Worm (Caenorhabditis elegans) whole organism, L1 larva: ENCODE results near the gene spig-9.

Experiments
- ceh-82 ChIP-seq, 3 experiments: fragments of 150-350 bp in 1 of 3; sonication (generic microtip) in 2 of 3; optimal IDR thresholded peaks; 2 replicates each; lab custom pipeline; 2014 to 2017; ENCODE audit warnings: missing biosample characterization in 3 of 3, missing genetic modification characterization in 3 of 3
- jun-1 ChIP-seq: fragments of 150-350 bp; optimal IDR thresholded peaks from 2 replicates; lab custom pipeline; 2014; ENCODE audit warnings: missing biosample characterization, missing genetic modification reagents, missing genetic modification characterization
- lin-13 ChIP-seq: fragments of 150-350 bp; optimal IDR thresholded peaks from 2 replicates; lab custom pipeline; 2014; ENCODE audit warnings: missing biosample characterization, missing genetic modification reagents, missing genetic modification characterization
- mdl-1 ChIP-seq, 2 experiments: fragments of 150-350 bp; optimal IDR thresholded peaks; 2 replicates each; lab custom pipeline; 2014 to 2017; ENCODE audit warnings: missing biosample characterization in 2 of 2, missing genetic modification characterization in 2 of 2, inconsistent platforms in 1 of 2
- nhr-237 ChIP-seq: fragments of 150-350 bp; optimal IDR thresholded peaks from 2 replicates; lab custom pipeline; 2014; ENCODE audit warnings: missing biosample characterization, missing genetic modification characterization
- nhr-28 ChIP-seq: fragments of 150-350 bp; optimal IDR thresholded peaks from 2 replicates; lab custom pipeline; 2014; ENCODE audit warnings: missing biosample characterization, missing genetic modification characterization
- nhr-76 ChIP-seq: sonication (generic microtip); optimal IDR thresholded peaks from 2 replicates; lab custom pipeline; 2017; ENCODE audit warnings: missing biosample characterization, missing genetic modification characterization
- unc-130 ChIP-seq: fragments of 150-350 bp; optimal IDR thresholded peaks from 2 replicates; lab custom pipeline; 2017; ENCODE audit warnings: missing biosample characterization, missing genetic modification characterization, inconsistent platforms
- vab-15 ChIP-seq: sonication (generic microtip); optimal IDR thresholded peaks from 2 replicates; lab custom pipeline; 2017; ENCODE audit warnings: missing genotype, mild to moderate bottlenecking, missing genetic modification characterization, missing compliant biosample characterization

ce11 chrV:13562748-13563147 is 48.9 kb downstream of the spig-9 start:
- TF ChIP-seq vab-15 (tag; lab: Kevin White, UChicago) = no peak
- TF ChIP-seq nhr-28 (tag; lab: Kevin White, UChicago) = no peak
- TF ChIP-seq nhr-76 (tag; lab: Kevin White, UChicago) = no peak
- no peak for TF ChIP-seq jun-1 (tag; lab: Kevin White, UChicago)
- TF ChIP-seq ceh-82 (tag; optimal IDR thresholded peaks at IDR 0.05; lab: Kevin White, UChicago) = no peak
- no peak for TF ChIP-seq lin-13
- no peak for TF ChIP-seq mdl-1 (tag; optimal IDR thresholded peaks at IDR 0.05; lab: Kevin White, UChicago)
- TF ChIP-seq unc-130 (tag; lab: Kevin White, UChicago) = no peak
- no peak for TF ChIP-seq nhr-237 (tag; lab: Kevin White, UChicago)
